Worm (Caenorhabditis elegans) whole organism, young adult: Measurements from ENCODE around the gene Y46H3D.8.

ENCODE experiments used
- D2030.7 ChIP-seq: fragments of 200-800 bp; sonication (Bioruptor generic); IDR thresholded peaks from 2 replicates; pipeline ENCODE4 v1.3.6; 2022; ENCODE audit warnings: missing genetic modification reagents, missing genetic modification characterization, missing compliant biosample characterization
- Y53F4B.3 ChIP-seq: fragments of 200-800 bp; sonication (Bioruptor generic); IDR thresholded peaks from 2 replicates; pipeline ENCODE4 v1.3.6; 2022; ENCODE audit warnings: missing genetic modification reagents, missing genetic modification characterization, missing compliant biosample characterization
- ccch-3 ChIP-seq: fragments of 200-800 bp; sonication (Bioruptor generic); optimal IDR thresholded peaks from 2 replicates; lab custom pipeline; 2018; ENCODE audit warnings: mild to moderate bottlenecking, missing genetic modification characterization, missing compliant biosample characterization
- egl-44 ChIP-seq: fragments of 200-800 bp; sonication (Bioruptor generic); IDR thresholded peaks from 2 replicates; pipeline ENCODE4 v1.3.6; 2022; ENCODE audit warnings: missing genetic modification reagents, missing genetic modification characterization, missing compliant biosample characterization
- fkh-3 ChIP-seq: sonication (generic microtip); optimal IDR thresholded peaks from 2 replicates; lab custom pipeline; 2016; ENCODE audit warnings: mild to moderate bottlenecking, missing genetic modification characterization, missing compliant biosample characterization
- lin-40 ChIP-seq: sonication (generic microtip); optimal IDR thresholded peaks from 2 replicates; lab custom pipeline; 2016; ENCODE audit warnings: missing genetic modification characterization, mild to moderate bottlenecking, missing compliant biosample characterization, missing genotype, missing genetic modification reagents
- madf-10 ChIP-seq: sonication (generic microtip); optimal IDR thresholded peaks from 2 replicates; lab custom pipeline; 2016; ENCODE audit warnings: mild to moderate bottlenecking, missing genetic modification characterization, missing compliant biosample characterization
- nhr-90 ChIP-seq: sonication (generic microtip); optimal IDR thresholded peaks from 2 replicates; lab custom pipeline; 2016; ENCODE audit warnings: missing genotype, mild to moderate bottlenecking, missing genetic modification characterization, missing compliant biosample characterization
- pha-4 ChIP-seq: fragments of 150-350 bp; sonication (generic microtip); optimal IDR thresholded peaks from 2 replicates; lab custom pipeline; 2014; ENCODE audit warnings: missing biosample characterization, missing genetic modification reagents, missing genetic modification characterization
- snpc-4 ChIP-seq, 5 experiments: fragments of 150-350 bp in 1 of 5; sonication (generic microtip) in 4 of 5; optimal IDR thresholded peaks; 2 replicates each; lab custom pipeline; 2014 to 2018; ENCODE audit warnings: missing genetic modification characterization in 5 of 5, missing biosample characterization in 3 of 5, antibody characterized with exemption in 2 of 5, mild to moderate bottlenecking in 2 of 5, missing compliant biosample characterization in 2 of 5, missing genotype in 2 of 5, moderate library complexity in 2 of 5, missing genetic modification reagents in 1 of 5
- unc-62 ChIP-seq: fragments of 150-350 bp; optimal IDR thresholded peaks from 2 replicates; lab custom pipeline; 2014; ENCODE audit warnings: missing biosample characterization, missing genetic modification reagents, missing genetic modification characterization

DNA sequence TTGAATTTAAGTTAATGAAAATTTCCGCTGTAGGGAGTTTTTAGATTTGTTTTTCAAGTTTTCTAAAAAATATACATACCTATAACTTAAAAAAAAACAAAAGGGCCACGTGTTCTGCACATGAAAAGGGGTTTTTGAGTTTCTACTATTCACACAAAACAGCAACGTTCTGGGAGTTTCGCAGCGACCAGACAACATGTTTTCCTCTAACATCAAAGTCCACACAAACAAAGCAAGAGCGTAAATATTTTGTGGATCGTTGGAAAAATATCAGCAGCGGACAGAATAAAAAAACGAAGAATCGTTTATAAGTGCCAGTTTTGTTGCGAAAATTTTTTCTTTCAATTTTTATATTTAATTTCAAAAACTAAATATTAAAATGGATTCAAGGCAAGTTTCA is 12.8 kb upstream of the Y46H3D.8 start, which contains the start of gene alh-2:
- TF ChIP-seq D2030.7 (GFP tag; lab: Robert Waterston, UW): no peak
- no peak for TF ChIP-seq ccch-3 (GFP tag; lab: Kevin White, UChicago)
- TF ChIP-seq nhr-90 (tag; lab: Kevin White, UChicago): no peak
- no peak for TF ChIP-seq unc-62 (GFP tag; lab: Kevin White, UChicago)
- no peak for TF ChIP-seq pha-4 (tag; lab: Kevin White, UChicago)
- no peak for TF ChIP-seq Y53F4B.3
- no peak for TF ChIP-seq fkh-3 (tag; lab: Kevin White, UChicago)
- TF ChIP-seq snpc-4 (GFP tag; optimal IDR thresholded peaks at IDR 0.05; lab: Kevin White, UChicago): no peak
- TF ChIP-seq snpc-4 (tag; optimal IDR thresholded peaks at IDR 0.05; lab: Kevin White, UChicago): no peak
- no peak for TF ChIP-seq egl-44
- no peak for TF ChIP-seq lin-40 (tag; lab: Kevin White, UChicago)
- no peak for TF ChIP-seq madf-10 (tag; lab: Kevin White, UChicago)
